Worm (Caenorhabditis elegans): Measurements from ENCODE around the gene srsx-24.
A peak's percentile ranks its signal among the peaks of the same experiment; 100 is the strongest.

Gene srsx-24

DNA sequence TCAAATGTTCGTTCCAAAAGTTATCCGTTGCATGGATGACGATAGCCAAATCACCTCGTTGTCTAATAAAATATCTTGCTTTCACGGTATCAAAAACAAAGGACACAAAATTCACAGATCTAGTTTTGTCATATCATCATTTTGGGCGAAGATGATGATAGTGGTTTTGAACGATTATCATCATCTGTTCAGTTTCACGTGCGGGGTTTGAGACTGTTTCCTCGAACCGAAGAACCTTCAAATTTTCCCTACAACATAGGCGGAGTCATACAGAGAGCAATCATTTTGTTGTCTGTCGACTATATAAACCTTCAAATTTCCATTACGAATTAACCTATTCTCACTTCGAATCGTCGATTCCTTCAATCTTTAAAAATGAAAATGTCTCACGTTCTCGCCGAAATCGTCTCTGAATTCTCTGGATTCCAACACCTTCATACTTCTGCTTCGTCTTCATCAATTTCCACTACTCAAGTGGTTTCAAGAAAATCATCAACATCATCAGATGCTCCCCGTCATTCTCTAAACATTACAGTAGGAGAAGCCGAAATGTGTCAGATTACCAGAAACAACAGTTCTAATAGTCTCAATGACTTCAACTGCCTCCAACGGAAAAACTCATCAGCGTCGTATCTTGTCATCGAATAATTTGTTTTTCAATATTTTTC lies 34.0 kb upstream of the srsx-24 start, which contains the start of gene F18E3.11:
Gene F18E3.11 (plus strand): TSS at position 376 of the 668 bp plus-strand sequence.
- TF ChIP-seq zip-4 (GFP tag; optimal IDR thresholded peaks at IDR 0.05) = no peak
- no peak for TF ChIP-seq fkh-10 (GFP tag; optimal IDR thresholded peaks at IDR 0.05)
- peak in 1 of 2 experiments; percentile 64 for TF ChIP-seq mdl-1 (tag; optimal IDR thresholded peaks at IDR 0.05)
- no peak for TF ChIP-seq lsy-2 (tag; optimal IDR thresholded peaks at IDR 0.05)
- TF ChIP-seq Y116A8C.19 (tag; optimal IDR thresholded peaks at IDR 0.05; ENCODE audit: borderline replicate concordance) = no peak
- peak; percentile 90 for TF ChIP-seq nhr-85 (tag)
- peak; percentile 16 for TF ChIP-seq unc-130 (tag; optimal IDR thresholded peaks at IDR 0.05)
- TF ChIP-seq skn-1 (tag; optimal IDR thresholded peaks at IDR 0.05) = peak; percentile 87
- TF ChIP-seq nhr-20 (tag; optimal IDR thresholded peaks at IDR 0.05) = peak; percentile 88
- no peak for TF ChIP-seq dpl-1 (GFP tag; optimal IDR thresholded peaks at IDR 0.05)
- TF ChIP-seq efl-3 (GFP tag; optimal IDR thresholded peaks at IDR 0.05) = no peak
- no peak for TF ChIP-seq fkh-8 (tag; optimal IDR thresholded peaks at IDR 0.05)
- TF ChIP-seq ets-5 (GFP tag; IDR thresholded peaks at IDR 0.05) = no peak
- no peak for TF ChIP-seq ceh-88 (GFP tag; IDR thresholded peaks at IDR 0.05)
- TF ChIP-seq snu-23 (GFP tag; optimal IDR thresholded peaks at IDR 0.05) = peak; percentile 69
- TF ChIP-seq tbx-2 (tag; optimal IDR thresholded peaks at IDR 0.05) = peak; percentile 47
- TF ChIP-seq lin-35 (GFP tag; optimal IDR thresholded peaks at IDR 0.05) = peak in 1 of 2 experiments; percentile 26
- TF ChIP-seq C34B4.2 (tag; optimal IDR thresholded peaks at IDR 0.05) = no peak
- TF ChIP-seq efl-1 (optimal IDR thresholded peaks at IDR 0.05) = no peak
- TF ChIP-seq efl-1 (GFP tag; optimal IDR thresholded peaks at IDR 0.05 in 1 of 2) = peak in 1 of 2 experiments; percentile 91
- TF ChIP-seq aha-1 (tag; optimal IDR thresholded peaks at IDR 0.05) = no peak
- TF ChIP-seq nhr-71 (tag; optimal IDR thresholded peaks at IDR 0.05) = peak; percentile 74
- no peak for TF ChIP-seq alr-1 (tag; optimal IDR thresholded peaks at IDR 0.05; ENCODE audit: borderline replicate concordance)
- TF ChIP-seq grh-1 (GFP tag; IDR thresholded peaks at IDR 0.05) = 0 out of 2 replicates have a peak, but pooled peaks have one; percentile 26
- peak; percentile 67 for TF ChIP-seq blmp-1 (tag; optimal IDR thresholded peaks at IDR 0.05)
- no peak for TF ChIP-seq egl-27 (tag; optimal IDR thresholded peaks at IDR 0.05)
- peak; percentile 86 for TF ChIP-seq nhr-19 (GFP tag; conservative IDR thresholded peaks at IDR 0.05)
- no peak for TF ChIP-seq egl-13 (tag; optimal IDR thresholded peaks at IDR 0.05)
- no peak for TF ChIP-seq ces-1 (GFP tag; optimal IDR thresholded peaks at IDR 0.05)
- TF ChIP-seq lin-14 (GFP tag; optimal IDR thresholded peaks at IDR 0.05) = no peak
- peak in 3 of 6 experiments; percentile 31 to 88 (median 60) for TF ChIP-seq elt-3 (tag; optimal IDR thresholded peaks at IDR 0.05)
- no peak for TF ChIP-seq rnt-1 (tag; optimal IDR thresholded peaks at IDR 0.05)
- no peak for TF ChIP-seq fkh-4 (tag; optimal IDR thresholded peaks at IDR 0.05; ENCODE audit: borderline replicate concordance)
- no peak for TF ChIP-seq nhr-237 (tag; optimal IDR thresholded peaks at IDR 0.05)

DNA sequence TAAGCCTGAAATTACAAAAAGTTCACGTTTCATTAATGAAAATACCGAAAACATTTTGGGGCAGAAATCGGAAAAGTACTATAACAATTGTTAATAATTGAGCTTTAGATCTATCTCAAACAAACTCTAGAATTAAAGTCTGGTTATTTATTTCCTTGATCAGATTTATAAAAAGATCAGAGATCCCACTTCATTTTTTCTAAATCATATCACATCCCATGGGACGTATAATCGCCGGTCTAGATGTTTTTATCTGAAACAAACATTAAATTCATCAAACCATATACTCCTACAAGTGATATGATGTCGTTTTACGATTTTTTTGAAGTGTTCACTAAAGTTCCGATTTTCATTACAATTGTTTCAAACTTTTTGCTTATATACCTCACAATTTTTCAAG lies 32.4 kb upstream of the srsx-24 start, which contains the start of gene str-41:
Gene str-41 (plus strand): TSS at position 301 of the 400 bp plus-strand sequence.
- no peak for TF ChIP-seq skn-1 (tag; optimal IDR thresholded peaks at IDR 0.05)
- no peak for TF ChIP-seq nhr-12 (tag; optimal IDR thresholded peaks at IDR 0.05)
- TF ChIP-seq mab-9 (GFP tag; IDR thresholded peaks at IDR 0.05) = no peak
- no peak for TF ChIP-seq grh-1 (GFP tag; IDR thresholded peaks at IDR 0.05)
- no peak for TF ChIP-seq mep-1 (tag; optimal IDR thresholded peaks at IDR 0.05)
- no peak for TF ChIP-seq nhr-20 (tag; optimal IDR thresholded peaks at IDR 0.05)
- no peak for TF ChIP-seq efl-1 (optimal IDR thresholded peaks at IDR 0.05)
- TF ChIP-seq efl-1 (GFP tag; optimal IDR thresholded peaks at IDR 0.05 in 1 of 2) = peak in 1 of 2 experiments; percentile 13
- TF ChIP-seq C16A3.4 (tag; optimal IDR thresholded peaks at IDR 0.05) = no peak

- no peak for TF ChIP-seq tbx-2 (tag; optimal IDR thresholded peaks at IDR 0.05)
- no peak for TF ChIP-seq nhr-90 (tag; optimal IDR thresholded peaks at IDR 0.05; ENCODE audit: poor library complexity)
- TF ChIP-seq vab-15 (tag; optimal IDR thresholded peaks at IDR 0.05) = no peak
- no peak for TF ChIP-seq Y116A8C.19 (tag; optimal IDR thresholded peaks at IDR 0.05; ENCODE audit: borderline replicate concordance)
- TF ChIP-seq pax-3 (tag; optimal IDR thresholded peaks at IDR 0.05) = no peak
- TF ChIP-seq fkh-10 (GFP tag; optimal IDR thresholded peaks at IDR 0.05) = no peak
- no peak for TF ChIP-seq skn-1 (tag; optimal IDR thresholded peaks at IDR 0.05)
- TF ChIP-seq nhr-19 (GFP tag; conservative IDR thresholded peaks at IDR 0.05) = no peak
- no peak for TF ChIP-seq jun-1 (tag; optimal IDR thresholded peaks at IDR 0.05)
- TF ChIP-seq irx-1 (tag; optimal IDR thresholded peaks at IDR 0.05) = no peak
- TF ChIP-seq lsy-2 (tag; optimal IDR thresholded peaks at IDR 0.05) = no peak
- TF ChIP-seq efl-1 (optimal IDR thresholded peaks at IDR 0.05) = no peak
- no peak for TF ChIP-seq efl-1 (GFP tag; optimal IDR thresholded peaks at IDR 0.05 in 1 of 2)
- TF ChIP-seq swsn-7 (tag; optimal IDR thresholded peaks at IDR 0.05) = no peak
- no peak for TF ChIP-seq nhr-77 (tag; optimal IDR thresholded peaks at IDR 0.05)
- TF ChIP-seq hlh-4 (tag; optimal IDR thresholded peaks at IDR 0.05) = no peak
- no peak for TF ChIP-seq snpc-4 (tag; optimal IDR thresholded peaks at IDR 0.05)
- no peak for TF ChIP-seq ceh-8 (GFP tag; optimal IDR thresholded peaks at IDR 0.05)
Observed at ce11 chrV:7409599-7409998, 30.3 kb upstream of the srsx-24 start, which contains the start of gene R13D7.2. Gene R13D7.2 (plus strand): TSS chrV:7409899.
